Worm (Caenorhabditis elegans) whole organism, early embryonic: ENCODE measurements around the gene F25E5.5.

Experiments used
- ceh-36 ChIP-seq: sonication (generic microtip); optimal IDR thresholded peaks from 2 replicates; lab custom pipeline; 2016; ENCODE audit warnings: missing genetic modification characterization, inconsistent platforms, missing compliant biosample characterization
- flt-1 ChIP-seq: fragments of 200-800 bp; sonication (Bioruptor generic); IDR thresholded peaks from 2 replicates; pipeline ENCODE4 v1.3.6; 2022; ENCODE audit warnings: missing genetic modification characterization, missing compliant biosample characterization
- hnd-1 ChIP-seq: sonication (generic microtip); optimal IDR thresholded peaks from 2 replicates; lab custom pipeline; 2016; ENCODE audit warnings: missing genetic modification characterization, missing compliant biosample characterization

DNA sequence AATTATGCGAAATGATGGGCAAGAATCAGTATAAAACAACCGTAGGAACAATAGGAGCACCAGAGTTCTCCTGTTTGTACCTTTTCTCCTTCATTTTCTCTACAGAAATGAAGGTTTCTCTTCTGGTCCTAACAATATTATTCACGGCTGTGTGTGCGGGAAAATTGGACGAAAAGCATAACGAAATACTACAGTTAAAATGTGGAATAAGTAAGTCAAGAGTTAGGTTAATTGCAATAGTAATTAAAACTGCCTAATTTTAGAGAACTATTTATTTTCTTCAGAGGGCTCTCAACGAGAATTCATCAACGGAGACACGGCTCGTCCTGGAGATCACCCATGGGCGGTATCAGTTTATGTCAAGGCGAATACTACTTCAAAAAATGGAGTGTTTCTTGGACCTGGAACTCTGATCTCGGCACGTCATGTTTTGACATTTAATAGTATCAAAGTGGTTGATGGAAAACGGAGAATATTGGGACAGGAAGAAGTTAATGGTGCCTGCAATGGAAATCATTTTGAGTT is 2.3 kb downstream of the F25E5.5 start, which contains the start of gene try-12:
- TF ChIP-seq flt-1 (GFP tag; lab: Robert Waterston, UW) (no peak), ceh-36 (tag; lab: Kevin White, UChicago) (no peak), hnd-1 (tag; lab: Kevin White, UChicago) (no peak)
